Worm (Caenorhabditis elegans) whole organism, young adult: Measurements from ENCODE around the gene tpk-1.

Source experiments
- ama-1 ChIP-seq, 3 experiments: fragments of 150-350 bp in 1 of 3; sonication (generic microtip) in 2 of 3; optimal IDR thresholded peaks; 2 replicates each; lab custom pipeline; 2014 to 2018; ENCODE audit warnings: missing biosample characterization in 2 of 3, missing genetic modification characterization in 2 of 3, missing genetic modification reagents in 2 of 3
- attf-6 ChIP-seq: fragments of 200-800 bp; sonication (Bioruptor generic); IDR thresholded peaks from 2 replicates; pipeline ENCODE4 v1.3.6; 2022; ENCODE audit warnings: missing genetic modification reagents, missing genetic modification characterization, missing compliant biosample characterization
- egl-18 ChIP-seq: fragments of 200-800 bp; sonication (Bioruptor generic); IDR thresholded peaks from 2 replicates; pipeline ENCODE4 v1.3.6; 2022; ENCODE audit warnings: missing genetic modification reagents, missing genetic modification characterization, missing compliant biosample characterization
- ets-4 ChIP-seq: fragments of 200-800 bp; sonication (Bioruptor generic); optimal IDR thresholded peaks from 2 replicates; lab custom pipeline; 2018; ENCODE audit warnings: mild to moderate bottlenecking, missing genetic modification characterization, missing compliant biosample characterization
- hlh-26 ChIP-seq: fragments of 200-800 bp; sonication (Bioruptor generic); conservative IDR thresholded peaks from 2 replicates; pipeline ENCODE4 v1.3.6; 2022; ENCODE audit warnings: missing genetic modification reagents, missing genetic modification characterization, missing compliant biosample characterization
- let-607 ChIP-seq, 2 experiments: fragments of 200-800 bp in 1 of 2; sonication (Bioruptor generic) in 1 of 2; sonication (generic microtip) in 1 of 2; optimal IDR thresholded peaks; 2 replicates each; lab custom pipeline; 2016 to 2018; ENCODE audit warnings: mild to moderate bottlenecking in 2 of 2, missing compliant biosample characterization in 2 of 2, missing genetic modification characterization in 2 of 2, moderate library complexity in 2 of 2, missing genotype in 1 of 2
- lin-35 ChIP-seq, 3 experiments: fragments of 150-350 bp in 2 of 3; sonication (generic microtip) in 1 of 3; optimal IDR thresholded peaks; 2 replicates each; lab custom pipeline; 2014 to 2018; ENCODE audit warnings: missing biosample characterization in 3 of 3, missing genetic modification characterization in 3 of 3, missing genetic modification reagents in 3 of 3
- lir-1 ChIP-seq: fragments of 200-800 bp; sonication (Bioruptor generic); conservative IDR thresholded peaks from 2 replicates; pipeline ENCODE4 v1.3.6; 2022; ENCODE audit warnings: missing genetic modification reagents, missing genetic modification characterization, missing compliant biosample characterization
- madf-6 ChIP-seq: fragments of 200-800 bp; sonication (Bioruptor generic); IDR thresholded peaks from 2 replicates; pipeline ENCODE4 v1.3.6; 2022; ENCODE audit warnings: missing genetic modification reagents, missing genetic modification characterization, missing compliant biosample characterization
- sea-2 ChIP-seq: fragments of 200-800 bp; sonication (Bioruptor generic); IDR thresholded peaks from 2 replicates; pipeline ENCODE4 v1.3.6; 2022; ENCODE audit warnings: missing genetic modification characterization, missing compliant biosample characterization
- tbp1 ChIP-seq: fragments of 200-800 bp; sonication (Bioruptor generic); optimal IDR thresholded peaks from 2 replicates; lab custom pipeline; 2018; ENCODE audit warnings: mild to moderate bottlenecking, missing genetic modification characterization, missing compliant biosample characterization

DNA sequence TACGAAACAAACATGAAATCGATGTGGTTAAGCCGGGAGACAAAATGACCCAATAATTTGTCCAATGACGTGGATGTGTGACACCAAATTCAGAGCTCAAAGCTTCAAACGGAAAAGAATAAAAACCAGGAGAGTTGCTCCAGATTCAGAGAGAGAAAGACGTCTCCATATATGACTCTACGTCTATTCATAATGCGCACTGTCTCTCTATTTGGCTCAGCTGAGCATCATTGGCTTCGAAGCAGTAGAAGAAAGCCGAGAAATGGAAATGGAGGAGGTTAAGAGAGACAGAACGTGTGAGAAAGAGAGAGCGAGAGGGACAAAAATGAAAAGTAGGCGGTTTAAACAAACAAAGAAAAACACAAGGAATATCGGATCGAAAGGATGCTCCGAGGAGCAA is 25.6 kb upstream of the tpk-1 start:
- TF ChIP-seq sea-2 (GFP tag; lab: Robert Waterston, UW): no peak
- TF ChIP-seq let-607 (tag; optimal IDR thresholded peaks at IDR 0.05; lab: Kevin White, UChicago): no peak
- TF ChIP-seq hlh-26 (GFP tag; lab: Robert Waterston, UW): no peak
- no peak for TF ChIP-seq ama-1 (optimal IDR thresholded peaks at IDR 0.05; lab: Kevin White, UChicago)
- TF ChIP-seq ama-1 (GFP tag; optimal IDR thresholded peaks at IDR 0.05; lab: Kevin White, UChicago): no peak
- no peak for TF ChIP-seq attf-6
- no peak for TF ChIP-seq lir-1 (GFP tag; lab: Robert Waterston, UW)
- no peak for TF ChIP-seq tbp1
- no peak for TF ChIP-seq lin-35 (GFP tag; optimal IDR thresholded peaks at IDR 0.05; lab: Kevin White, UChicago)
- TF ChIP-seq madf-6: no peak
- no peak for TF ChIP-seq ets-4 (GFP tag; lab: Kevin White, UChicago)
- no peak for TF ChIP-seq egl-18 (GFP tag; lab: Robert Waterston, UW)
